Worm (Caenorhabditis elegans) whole organism, L4 larva: ENCODE results near the gene gst-24.

Experiments used
- F26F4.8 ChIP-seq: fragments of 200-800 bp; sonication (Bioruptor generic); conservative IDR thresholded peaks from 2 replicates; pipeline ENCODE4 v1.3.6; 2022; ENCODE audit warnings: missing genetic modification characterization, missing compliant biosample characterization
- T20F7.1 ChIP-seq: fragments of 200-800 bp; sonication (Bioruptor generic); optimal IDR thresholded peaks from 2 replicates; lab custom pipeline; 2018; ENCODE audit warnings: mild to moderate bottlenecking, missing genetic modification characterization, missing compliant biosample characterization
- ZK546.5 ChIP-seq, 2 experiments: sonication (generic microtip); optimal IDR thresholded peaks; 2 replicates each; lab custom pipeline; 2017; ENCODE audit warnings: missing biosample characterization in 2 of 2, missing genetic modification characterization in 2 of 2
- ama-1 ChIP-seq: fragments of 150-350 bp; optimal IDR thresholded peaks from 2 replicates; lab custom pipeline; 2014; ENCODE audit warnings: inconsistent platforms, mixed read lengths
- daf-16 ChIP-seq, 3 experiments: sonication (generic microtip); optimal IDR thresholded peaks; 2 replicates each; lab custom pipeline; 2016 to 2017; ENCODE audit warnings: missing genetic modification characterization in 3 of 3, missing genetic modification reagents in 3 of 3, mild to moderate bottlenecking in 2 of 3, missing compliant biosample characterization in 2 of 3, missing biosample characterization in 1 of 3, moderate library complexity in 1 of 3
- dpl-1 ChIP-seq: fragments of 150-350 bp; optimal IDR thresholded peaks from 2 replicates; lab custom pipeline; 2014; ENCODE audit warnings: missing biosample characterization, missing genetic modification reagents, missing genetic modification characterization
- nhr-6 ChIP-seq: fragments of 150-350 bp; optimal IDR thresholded peaks from 2 replicates; lab custom pipeline; 2014; ENCODE audit warnings: missing biosample characterization, missing genetic modification characterization

ce11 chrII:13641311-13641710, 30.1 kb upstream of the gst-24 start, which contains the start of gene fbxa-167:
- no peak for TF ChIP-seq F26F4.8 (GFP tag; lab: Robert Waterston, UW)
- TF ChIP-seq T20F7.1 (GFP tag; lab: Kevin White, UChicago) = no peak
- TF ChIP-seq nhr-6 (tag; lab: Kevin White, UChicago) = no peak
- no peak for TF ChIP-seq dpl-1
- no peak for TF ChIP-seq ama-1 (lab: Kevin White, UChicago)
- no peak for TF ChIP-seq ZK546.5 (tag; optimal IDR thresholded peaks at IDR 0.05; lab: Kevin White, UChicago)
- TF ChIP-seq daf-16 (GFP tag; optimal IDR thresholded peaks at IDR 0.05; lab: Kevin White, UChicago) = no peak
- no peak for TF ChIP-seq daf-16 (tag; optimal IDR thresholded peaks at IDR 0.05; lab: Kevin White, UChicago)
